Fruit fly (Drosophila melanogaster) whole organism, embryonic: ENCODE results near the gene CG43354.

Experiments
- Adf1 ChIP-seq: fragments of 200-800 bp; sonication (Bioruptor generic); IDR thresholded peaks from 2 replicates; pipeline ENCODE4 v1.3.6; 2022; ENCODE audit warnings: missing biosample characterization, missing genetic modification characterization
- Bgb ChIP-seq: fragments of 200-800 bp; sonication (Bioruptor generic); IDR thresholded peaks from 2 replicates; pipeline ENCODE4 v1.3.6; 2022; ENCODE audit warnings: missing biosample characterization, missing genetic modification characterization; ENCODE audit not compliant: partially characterized antibody
- CG10565 ChIP-seq: fragments of 200-800 bp; sonication (Bioruptor generic); optimal IDR thresholded peaks from 3 replicates; lab custom pipeline; 2016; ENCODE audit warnings: missing biosample characterization, mild to moderate bottlenecking, missing genetic modification characterization
- CG11723 ChIP-seq: fragments of 200-800 bp; sonication (Bioruptor generic); optimal IDR thresholded peaks from 2 replicates; lab custom pipeline; 2017; ENCODE audit warnings: missing biosample characterization, mild to moderate bottlenecking, missing genetic modification characterization
- CG13424 ChIP-seq: fragments of 200-800 bp; sonication (Bioruptor generic); optimal IDR thresholded peaks from 2 replicates; lab custom pipeline; 2019; ENCODE audit warnings: missing biosample characterization, mild to moderate bottlenecking, missing genetic modification characterization, moderate library complexity
- CG14710 ChIP-seq: fragments of 200-800 bp; sonication (Bioruptor generic); optimal IDR thresholded peaks from 3 replicates; lab custom pipeline; 2019; ENCODE audit warnings: missing biosample characterization, mild to moderate bottlenecking, missing genetic modification characterization, moderate library complexity
- CG15011 ChIP-seq: fragments of 200-800 bp; sonication (Bioruptor generic); optimal IDR thresholded peaks from 3 replicates; lab custom pipeline; 2018; ENCODE audit warnings: missing biosample characterization, mild to moderate bottlenecking, missing genetic modification characterization
- CG17361 ChIP-seq: fragments of 200-800 bp; sonication (Bioruptor generic); IDR thresholded peaks from 3 replicates; pipeline ENCODE4 v1.3.6; 2022; ENCODE audit warnings: missing biosample characterization, missing genetic modification characterization
- CG2199 ChIP-seq: fragments of 200-800 bp; sonication (Bioruptor generic); IDR thresholded peaks from 3 replicates; pipeline ENCODE4 v1.3.6; 2022; ENCODE audit warnings: missing biosample characterization, missing genetic modification characterization
- CG2678 ChIP-seq: fragments of 200-800 bp; sonication (Bioruptor generic); optimal IDR thresholded peaks from 3 replicates; lab custom pipeline; 2019; ENCODE audit warnings: missing biosample characterization, mild to moderate bottlenecking, missing genetic modification characterization, moderate library complexity
- CG2712 ChIP-seq: fragments of 200-800 bp; optimal IDR thresholded peaks from 3 replicates; lab custom pipeline; 2019; ENCODE audit warnings: missing biosample characterization, mild to moderate bottlenecking, missing genetic modification characterization, moderate library complexity
- CG30431 ChIP-seq: fragments of 200-800 bp; sonication (Bioruptor generic); optimal IDR thresholded peaks from 2 replicates; lab custom pipeline; 2017; ENCODE audit warnings: missing biosample characterization, missing genetic modification characterization
- CG4820 ChIP-seq: fragments of 200-800 bp; sonication (Bioruptor generic); optimal IDR thresholded peaks from 3 replicates; lab custom pipeline; 2016; ENCODE audit warnings: missing biosample characterization, missing genetic modification characterization
- CG8478 ChIP-seq: fragments of >200 bp; optimal IDR thresholded peaks from 2 replicates; lab custom pipeline; 2018
- CG9609 ChIP-seq: fragments of 200-800 bp; sonication (Bioruptor generic); optimal IDR thresholded peaks from 3 replicates; lab custom pipeline; 2016; ENCODE audit warnings: missing biosample characterization, missing genetic modification characterization
- Dll ChIP-seq: fragments of 200-800 bp; sonication (Bioruptor generic); IDR thresholded peaks from 4 replicates; pipeline ENCODE4 v1.3.6; 2022; ENCODE audit warnings: missing biosample characterization, missing genetic modification characterization; ENCODE audit not compliant: partially characterized antibody
- E2f2 ChIP-seq: fragments of 200-800 bp; sonication (Bioruptor generic); IDR thresholded peaks from 2 replicates; pipeline ENCODE4 v1.3.6; 2022; ENCODE audit warnings: missing biosample characterization, missing genetic modification characterization
- HLH54F ChIP-seq: fragments of 200-800 bp; sonication (Bioruptor generic); optimal IDR thresholded peaks from 3 replicates; lab custom pipeline; 2016; ENCODE audit warnings: missing biosample characterization, missing genetic modification characterization
- Hmr ChIP-seq: fragments of 200-800 bp; sonication (Bioruptor generic); optimal IDR thresholded peaks from 3 replicates; lab custom pipeline; 2017; ENCODE audit warnings: mild to moderate bottlenecking, missing biosample characterization, missing genetic modification reagents, missing genetic modification characterization
- Hr78 ChIP-seq, 2 experiments: fragments of 200-800 bp in 1 of 2; fragments of >200 bp in 1 of 2; sonication (Bioruptor generic) in 1 of 2; optimal IDR thresholded peaks; 2 replicates each; lab custom pipeline; 2017 to 2019; ENCODE audit warnings: missing biosample characterization in 2 of 2, missing genetic modification characterization in 2 of 2, mild to moderate bottlenecking in 1 of 2, moderate library complexity in 1 of 2
- Lpt ChIP-seq: fragments of >200 bp; optimal IDR thresholded peaks from 2 replicates; lab custom pipeline; 2018; ENCODE audit warnings: missing biosample characterization, missing genetic modification characterization
- Meics ChIP-seq: fragments of 200-800 bp; sonication (Bioruptor generic); optimal IDR thresholded peaks from 2 replicates; lab custom pipeline; 2017; ENCODE audit warnings: missing biosample characterization, mild to moderate bottlenecking, missing genetic modification characterization
- Mes4 ChIP-seq: fragments of 200-800 bp; sonication (Bioruptor generic); optimal IDR thresholded peaks from 2 replicates; lab custom pipeline; 2016; ENCODE audit warnings: missing biosample characterization, missing genetic modification characterization
- Ravus ChIP-seq: fragments of 200-800 bp; sonication (Bioruptor generic); IDR thresholded peaks from 2 replicates; pipeline ENCODE4 v1.3.6; 2022; ENCODE audit warnings: missing biosample characterization, missing genetic modification characterization
- Sry-β ChIP-seq: fragments of 200-800 bp; sonication (Bioruptor generic); optimal IDR thresholded peaks from 2 replicates; lab custom pipeline; 2018; ENCODE audit warnings: missing biosample characterization, mild to moderate bottlenecking, missing genetic modification characterization, moderate library complexity
- Xbp1 ChIP-seq: fragments of 200-800 bp; sonication (Bioruptor generic); optimal IDR thresholded peaks from 3 replicates; lab custom pipeline; 2016; ENCODE audit warnings: missing biosample characterization, mild to moderate bottlenecking, missing genetic modification characterization
- amos ChIP-seq: fragments of 200-800 bp; sonication (Bioruptor generic); IDR thresholded peaks from 2 replicates; pipeline ENCODE4 v1.3.6; 2022; ENCODE audit warnings: missing biosample characterization, missing genetic modification characterization; ENCODE audit not compliant: partially characterized antibody
- aop ChIP-seq: fragments of 200-800 bp; sonication (Bioruptor generic); IDR thresholded peaks from 2 replicates; pipeline ENCODE4 v1.3.6; 2022; ENCODE audit warnings: missing biosample characterization, missing genetic modification characterization
- ap ChIP-seq: fragments of 200-800 bp; sonication (Bioruptor generic); IDR thresholded peaks from 2 replicates; pipeline ENCODE4 v1.3.6; 2022; ENCODE audit warnings: missing biosample characterization, missing genetic modification characterization
- az2 ChIP-seq: fragments of 200-800 bp; sonication (Bioruptor generic); optimal IDR thresholded peaks from 3 replicates; lab custom pipeline; 2016; ENCODE audit warnings: missing biosample characterization, missing genetic modification characterization
- bigmax ChIP-seq: fragments of 200-800 bp; sonication (Bioruptor generic); optimal IDR thresholded peaks from 2 replicates; lab custom pipeline; 2018; ENCODE audit warnings: missing biosample characterization, mild to moderate bottlenecking, missing genetic modification characterization
- disco-r ChIP-seq: fragments of 200-800 bp; sonication (Bioruptor generic); optimal IDR thresholded peaks from 2 replicates; lab custom pipeline; 2016; ENCODE audit warnings: missing biosample characterization, missing genetic modification characterization
- eve ChIP-seq, 2 experiments: fragments of >200 bp; optimal IDR thresholded peaks; 2 replicates each; lab custom pipeline; 2017; ENCODE audit warnings: missing biosample characterization in 2 of 2, missing genetic modification characterization in 2 of 2
- ftz-f1 ChIP-seq: fragments of 200-800 bp; sonication (Bioruptor generic); optimal IDR thresholded peaks from 2 replicates; lab custom pipeline; 2016; ENCODE audit warnings: missing biosample characterization, missing genetic modification characterization
- hkb ChIP-seq, 2 experiments: fragments of 200-800 bp in 1 of 2; fragments of >200 bp in 1 of 2; sonication (Bioruptor generic) in 1 of 2; IDR thresholded peaks in 1 of 2; optimal IDR thresholded peaks in 1 of 2; 2 replicates each; pipeline versions ENCODE4 v1.3.6 to Lab custom; 2017 to 2022; ENCODE audit warnings: missing biosample characterization in 1 of 2, missing genetic modification characterization in 1 of 2
- ind ChIP-seq: fragments of 200-800 bp; sonication (Bioruptor generic); optimal IDR thresholded peaks from 3 replicates; lab custom pipeline; 2016; ENCODE audit warnings: missing biosample characterization, missing genetic modification characterization
- jing ChIP-seq: fragments of 200-800 bp; sonication (Bioruptor generic); optimal IDR thresholded peaks from 2 replicates; lab custom pipeline; 2018; ENCODE audit warnings: missing biosample characterization, mild to moderate bottlenecking, missing genetic modification characterization
- kah ChIP-seq: fragments of 200-800 bp; sonication (Bioruptor generic); optimal IDR thresholded peaks from 2 replicates; lab custom pipeline; 2018; ENCODE audit warnings: missing biosample characterization, mild to moderate bottlenecking, missing genetic modification characterization
- kni ChIP-seq: fragments of 200-800 bp; sonication (Bioruptor generic); optimal IDR thresholded peaks from 3 replicates; lab custom pipeline; 2017; ENCODE audit warnings: mild to moderate bottlenecking, missing biosample characterization, missing genetic modification reagents, missing genetic modification characterization
- lola ChIP-seq, 3 experiments: fragments of >200 bp in 2 of 3; fragments of 200-800 bp in 1 of 3; sonication (Bioruptor generic) in 1 of 3; optimal IDR thresholded peaks; 2 replicates each; lab custom pipeline; 2017 to 2019; ENCODE audit warnings: missing biosample characterization in 3 of 3, missing genetic modification characterization in 3 of 3, mild to moderate bottlenecking in 1 of 3, moderate library complexity in 1 of 3
- org-1 ChIP-seq: fragments of 200-800 bp; sonication (Bioruptor generic); optimal IDR thresholded peaks from 2 replicates; lab custom pipeline; 2017; ENCODE audit warnings: missing biosample characterization, missing genetic modification characterization
- pfk ChIP-seq: fragments of 200-800 bp; sonication (Bioruptor generic); optimal IDR thresholded peaks from 2 replicates; lab custom pipeline; 2018; ENCODE audit warnings: missing biosample characterization, mild to moderate bottlenecking, missing genetic modification characterization, moderate library complexity
- ranshi ChIP-seq: fragments of 200-800 bp; sonication (Bioruptor generic); IDR thresholded peaks from 2 replicates; pipeline ENCODE4 v1.3.6; 2022; ENCODE audit warnings: missing biosample characterization, missing genetic modification characterization
- ro ChIP-seq: fragments of 200-800 bp; sonication (Bioruptor generic); IDR thresholded peaks from 2 replicates; pipeline ENCODE4 v1.3.6; 2022; ENCODE audit warnings: missing biosample characterization, missing genetic modification characterization
- salm ChIP-seq: fragments of 200-800 bp; sonication (Bioruptor generic); optimal IDR thresholded peaks from 2 replicates; lab custom pipeline; 2018; ENCODE audit warnings: missing biosample characterization, mild to moderate bottlenecking, missing genetic modification characterization
- sd ChIP-seq: fragments of 200-800 bp; sonication (Bioruptor generic); optimal IDR thresholded peaks from 3 replicates; lab custom pipeline; 2018; ENCODE audit warnings: missing biosample characterization, mild to moderate bottlenecking, missing genetic modification characterization, moderate library complexity
- sens ChIP-seq: fragments of 200-800 bp; sonication (Bioruptor generic); peaks from one replicate; lab custom pipeline; 2016; ENCODE audit warnings: missing biosample characterization, missing genetic modification characterization
- tgo ChIP-seq: fragments of 200-800 bp; sonication (Bioruptor generic); IDR thresholded peaks from 3 replicates; pipeline ENCODE4 v1.3.6; 2022; ENCODE audit warnings: missing biosample characterization, missing genetic modification characterization
- tll ChIP-seq, 2 experiments: fragments of 200-800 bp in 1 of 2; fragments of >200 bp in 1 of 2; sonication (Bioruptor generic) in 1 of 2; optimal IDR thresholded peaks; 2 replicates each; lab custom pipeline; 2017 to 2019; ENCODE audit warnings: missing biosample characterization in 2 of 2, missing genetic modification characterization in 2 of 2, mild to moderate bottlenecking in 1 of 2, moderate library complexity in 1 of 2
- trh ChIP-seq: fragments of 200-800 bp; sonication (Bioruptor generic); optimal IDR thresholded peaks from 2 replicates; lab custom pipeline; 2016; ENCODE audit warnings: missing biosample characterization, missing genetic modification characterization
- vvl ChIP-seq: fragments of 200-800 bp; sonication (Bioruptor generic); IDR thresholded peaks from 2 replicates; pipeline ENCODE4 v1.3.6; 2022; ENCODE audit warnings: missing biosample characterization, missing genetic modification characterization
- wdn ChIP-seq: fragments of 200-800 bp; sonication (Bioruptor generic); IDR thresholded peaks from 2 replicates; pipeline ENCODE4 v1.3.6; 2022; ENCODE audit warnings: missing biosample characterization, missing genetic modification characterization

CG43354 gene

DNA sequence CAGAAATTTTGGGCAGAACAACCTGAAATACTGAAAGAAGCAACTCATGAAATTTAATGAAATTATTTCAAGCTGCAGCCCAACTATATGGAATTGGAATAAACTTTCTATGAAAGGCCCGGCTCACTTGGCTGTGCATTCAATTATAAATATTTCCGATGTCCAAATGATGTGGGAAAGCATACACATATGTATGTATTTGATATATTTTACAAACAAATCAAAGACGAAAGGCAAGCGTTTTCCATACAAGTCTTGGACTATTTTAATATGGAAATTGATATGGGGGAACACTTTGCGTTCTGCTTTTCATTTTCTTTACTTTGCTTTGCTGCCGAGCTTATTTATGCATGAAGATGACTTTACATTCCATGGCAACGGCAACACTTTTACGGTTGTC, 4.8 kb downstream of the CG43354 start:
- TF ChIP-seq sd (peak; percentile 47), Meics (GFP tag; lab: Kevin White, UChicago) (no peak), Lpt (GFP tag; lab: Kevin White, UChicago) (no peak), CG8478 (lab: Kevin White, UChicago) (no peak), org-1 (GFP tag; lab: Kevin White, UChicago) (no peak), Xbp1 (no peak), ro (no peak), vvl (GFP tag; lab: Robert Waterston, UW) (peak; percentile 49; the same call in 1 of the 2 replicates), Mes4 (GFP tag; lab: Kevin White, UChicago) (no peak), tll (GFP tag; optimal IDR thresholded peaks at IDR 0.05; lab: Kevin White, UChicago) (no peak), Adf1 (GFP tag; lab: Robert Waterston, UW) (no peak), CG17361 (no peak), Dll (GFP tag; lab: Robert Waterston, UW) (no peak), CG10565 (GFP tag; lab: Kevin White, UChicago) (no peak), ftz-f1 (GFP tag; lab: Kevin White, UChicago) (no peak), CG2678 (tag; lab: Kevin White, UChicago) (no peak), hkb (optimal IDR thresholded peaks at IDR 0.05; lab: Kevin White, UChicago) (no peak), hkb (GFP tag; IDR thresholded peaks at IDR 0.05; lab: Robert Waterston, UW) (no peak), CG13424 (no peak), CG9609 (GFP tag; lab: Kevin White, UChicago) (no peak), bigmax (no peak), kni (GFP tag; lab: Kevin White, UChicago) (peak; percentile 55), lola (GFP tag; optimal IDR thresholded peaks at IDR 0.05; lab: Kevin White, UChicago) (no peak), salm (no peak), ind (GFP tag; lab: Kevin White, UChicago) (no peak), tgo (GFP tag; lab: Robert Waterston, UW) (no peak), aop (GFP tag; lab: Robert Waterston, UW) (no peak), CG30431 (no peak), Hr78 (GFP tag; optimal IDR thresholded peaks at IDR 0.05; lab: Kevin White, UChicago) (no peak), trh (GFP tag; lab: Kevin White, UChicago) (no peak), wdn (GFP tag; lab: Robert Waterston, UW) (no peak), CG4820 (GFP tag; lab: Kevin White, UChicago) (no peak), CG15011 (GFP tag; lab: Kevin White, UChicago) (no peak), ap (GFP tag; lab: Robert Waterston, UW) (no peak), Bgb (GFP tag; lab: Robert Waterston, UW) (no peak), pfk (GFP tag; lab: Kevin White, UChicago) (no peak), Hmr (GFP tag; lab: Kevin White, UChicago) (no peak), az2 (GFP tag; lab: Kevin White, UChicago) (no peak), disco-r (GFP tag; lab: Kevin White, UChicago) (no peak), CG11723 (no peak), amos (GFP tag; lab: Robert Waterston, UW) (no peak), ranshi (GFP tag; lab: Robert Waterston, UW) (no peak), kah (GFP tag; lab: Kevin White, UChicago) (no peak), CG14710 (tag; lab: Kevin White, UChicago) (no peak), sens (peak; percentile 4), Ravus (GFP tag; lab: Robert Waterston, UW) (no peak), eve (GFP tag; optimal IDR thresholded peaks at IDR 0.05; lab: Kevin White, UChicago) (peak in 1 of 2 experiments; percentile 14), CG2199 (GFP tag; lab: Robert Waterston, UW) (peak; percentile 87), Sry-β (GFP tag; lab: Kevin White, UChicago) (no peak), E2f2 (GFP tag; lab: Robert Waterston, UW) (no peak), jing (GFP tag; lab: Kevin White, UChicago) (no peak), HLH54F (GFP tag; lab: Kevin White, UChicago) (no peak), CG2712 (no peak)
